Comparison of ENCODE assay signal across 4 fruit fly cellular contexts in genomic region chr3L:15826985-15827635, dm6.
TF ChIP-seq lines count a peak whose summit lies in the region.

No protein-coding gene starts in this region.

TF ChIP-seq in whole organism, adult, 20 proteins besides CTCF, POLR2A, EP300 and RAD21 (continued from another document):
- TF ChIP-seq Clk (GFP tag; optimal IDR thresholded peaks at IDR 0.05; lab: Kevin White, UChicago) (peak; percentile 18), CG7045 (GFP tag; optimal IDR thresholded peaks at IDR 0.05; lab: Kevin White, UChicago) (peak; percentile 88)

TF ChIP-seq in whole organism, embryonic, 481 proteins besides CTCF, POLR2A, EP300 and RAD21 (continued from another document and continues in another):
- TF ChIP-seq Hr3 (GFP tag; optimal IDR thresholded peaks at IDR 0.05; lab: Kevin White, UChicago) = peak; percentile 62
- TF ChIP-seq schlank (tag; optimal IDR thresholded peaks at IDR 0.05; lab: Kevin White, UChicago) = peak; percentile 43
- TF ChIP-seq CG2889 (GFP tag; IDR thresholded peaks at IDR 0.05; lab: Robert Waterston, UW) = no peak
- TF ChIP-seq Six4 (GFP tag; optimal IDR thresholded peaks at IDR 0.05; lab: Kevin White, UChicago) = peak; percentile 41
- TF ChIP-seq sens-2 (GFP tag; IDR thresholded peaks at IDR 0.05; lab: Robert Waterston, UW) = no peak
- no peak for TF ChIP-seq sima (GFP tag; optimal IDR thresholded peaks at IDR 0.05; lab: Kevin White, UChicago)
- TF ChIP-seq fd96Cb (tag; optimal IDR thresholded peaks at IDR 0.05; lab: Kevin White, UChicago) = peak; percentile 72
- no peak for TF ChIP-seq CG3995 (GFP tag; optimal IDR thresholded peaks at IDR 0.05; lab: Kevin White, UChicago)
- TF ChIP-seq zen2 (GFP tag; IDR thresholded peaks at IDR 0.05; lab: Robert Waterston, UW; ENCODE audit: partially characterized antibody) = no peak; the same call in 2 of the 3 replicates
- peak; percentile 30; the same call in 1 of the 3 replicates for TF ChIP-seq zfh1 (GFP tag; IDR thresholded peaks at IDR 0.05; lab: Robert Waterston, UW)
- peak; percentile 61 for TF ChIP-seq Usf (GFP tag; optimal IDR thresholded peaks at IDR 0.05; lab: Kevin White, UChicago)
- 0 out of 2 replicates have a peak, but pooled peaks have one; percentile 24 for TF ChIP-seq danr (GFP tag; IDR thresholded peaks at IDR 0.05; lab: Robert Waterston, UW)
- TF ChIP-seq al (GFP tag; IDR thresholded peaks at IDR 0.05; lab: Robert Waterston, UW) = peak; percentile 43; the same call in 1 of the 2 replicates
- TF ChIP-seq Gug (GFP tag; IDR thresholded peaks at IDR 0.05; lab: Robert Waterston, UW) = peak; percentile 57; the same call in 2 of the 4 replicates
- TF ChIP-seq CG18011 (GFP tag; optimal IDR thresholded peaks at IDR 0.05; lab: Kevin White, UChicago) = peak; percentile 60
- peak; percentile 34 for TF ChIP-seq mirr (GFP tag; optimal IDR thresholded peaks at IDR 0.05; lab: Kevin White, UChicago)
- TF ChIP-seq tx (GFP tag; optimal IDR thresholded peaks at IDR 0.05; lab: Kevin White, UChicago) = peak; percentile 49
- TF ChIP-seq ems (GFP tag; optimal IDR thresholded peaks at IDR 0.05; lab: Kevin White, UChicago) = peak; percentile 45
- TF ChIP-seq shn (GFP tag; optimal IDR thresholded peaks at IDR 0.05; lab: Kevin White, UChicago) = peak; percentile 49
- TF ChIP-seq zfh2 (GFP tag; optimal IDR thresholded peaks at IDR 0.05; lab: Kevin White, UChicago) = peak; percentile 69
- TF ChIP-seq nerfin-2 (GFP tag; IDR thresholded peaks at IDR 0.05; lab: Robert Waterston, UW; ENCODE audit: partially characterized antibody) = 0 out of 2 replicates have a peak, but pooled peaks have one; percentile 3
- TF ChIP-seq Drgx (GFP tag; IDR thresholded peaks at IDR 0.05; lab: Robert Waterston, UW) = peak; percentile 82
- no peak for TF ChIP-seq CG14860 (GFP tag; IDR thresholded peaks at IDR 0.05; lab: Robert Waterston, UW; ENCODE audit: partially characterized antibody)
- TF ChIP-seq CG10462 (GFP tag; optimal IDR thresholded peaks at IDR 0.05; lab: Kevin White, UChicago) = no peak
- TF ChIP-seq bigmax (GFP tag; optimal IDR thresholded peaks at IDR 0.05; lab: Kevin White, UChicago) = no peak
- peak; percentile 1 for TF ChIP-seq trh (GFP tag; optimal IDR thresholded peaks at IDR 0.05; lab: Kevin White, UChicago)
- peak; percentile 25 for TF ChIP-seq CG15479 (GFP tag; optimal IDR thresholded peaks at IDR 0.05; lab: Kevin White, UChicago)
- peak; percentile 87 for TF ChIP-seq sug (tag; optimal IDR thresholded peaks at IDR 0.05; lab: Kevin White, UChicago)
- TF ChIP-seq Fer2 (tag; optimal IDR thresholded peaks at IDR 0.05; lab: Kevin White, UChicago) = peak; percentile 84
- peak; percentile 38; the same call in 1 of the 2 replicates for TF ChIP-seq toy (GFP tag; IDR thresholded peaks at IDR 0.05; lab: Robert Waterston, UW)
- peak; percentile 84 for TF ChIP-seq odd (GFP tag; optimal IDR thresholded peaks at IDR 0.05; lab: Kevin White, UChicago)
- no peak; the same call in 1 of the 2 replicates for TF ChIP-seq rib (GFP tag; IDR thresholded peaks at IDR 0.05; lab: Robert Waterston, UW)
- peak; percentile 63 for TF ChIP-seq CG8388 (GFP tag; optimal IDR thresholded peaks at IDR 0.05; lab: Kevin White, UChicago)
- peak; percentile 55 for TF ChIP-seq kah (GFP tag; optimal IDR thresholded peaks at IDR 0.05; lab: Kevin White, UChicago)
- TF ChIP-seq CG6254 (GFP tag; optimal IDR thresholded peaks at IDR 0.05; lab: Kevin White, UChicago) = peak; percentile 18
- peak; percentile 6 for TF ChIP-seq NK7.1 (GFP tag; optimal IDR thresholded peaks at IDR 0.05; lab: Kevin White, UChicago)
- TF ChIP-seq fd3F (GFP tag; optimal IDR thresholded peaks at IDR 0.05; lab: Kevin White, UChicago) = peak; percentile 81
- no peak for TF ChIP-seq fd102C (GFP tag; optimal IDR thresholded peaks at IDR 0.05; lab: Kevin White, UChicago)
- TF ChIP-seq Bdp1 (GFP tag; optimal IDR thresholded peaks at IDR 0.05; lab: Kevin White, UChicago) = no peak
- no peak for TF ChIP-seq CG11560 (tag; IDR thresholded peaks at IDR 0.05; lab: Robert Waterston, UW)
- TF ChIP-seq CG32767 (GFP tag; IDR thresholded peaks at IDR 0.05; lab: Robert Waterston, UW) = peak; percentile 15; the same call in 1 of the 2 replicates

TF ChIP-seq in whole organism, prepupa, 60 proteins besides CTCF, POLR2A, EP300 and RAD21 (continued from another document):
- TF ChIP-seq CG3032 (tag; optimal IDR thresholded peaks at IDR 0.05; lab: Kevin White, UChicago) = peak; percentile 90
- TF ChIP-seq CG8632 (GFP tag; optimal IDR thresholded peaks at IDR 0.05; lab: Kevin White, UChicago) = peak; percentile 90
- peak; percentile 79 for TF ChIP-seq cyc (GFP tag; optimal IDR thresholded peaks at IDR 0.05; lab: Kevin White, UChicago)
- no peak for TF ChIP-seq Hr38 (GFP tag; optimal IDR thresholded peaks at IDR 0.05; lab: Kevin White, UChicago)
- TF ChIP-seq Sox14 (GFP tag; optimal IDR thresholded peaks at IDR 0.05; lab: Kevin White, UChicago) = peak; percentile 88
- peak; percentile 78 for TF ChIP-seq Eip93F (GFP tag; optimal IDR thresholded peaks at IDR 0.05; lab: Kevin White, UChicago)
- peak; percentile 58; the same call in 1 of the 2 replicates for TF ChIP-seq CG11294 (GFP tag; IDR thresholded peaks at IDR 0.05; lab: Robert Waterston, UW)
- peak; percentile 85 for TF ChIP-seq Blimp-1 (GFP tag; optimal IDR thresholded peaks at IDR 0.05; lab: Kevin White, UChicago)
- TF ChIP-seq dac (GFP tag; optimal IDR thresholded peaks at IDR 0.05; lab: Kevin White, UChicago) = no peak
- peak in 1 of 2 experiments; percentile 94 for TF ChIP-seq ss (GFP tag; optimal IDR thresholded peaks at IDR 0.05; lab: Kevin White, UChicago)
- TF ChIP-seq Lpt (GFP tag; optimal IDR thresholded peaks at IDR 0.05; lab: Kevin White, UChicago) = peak; percentile 75
- peak; percentile 86 for TF ChIP-seq lz (GFP tag; optimal IDR thresholded peaks at IDR 0.05; lab: Kevin White, UChicago)
- peak; percentile 84 for TF ChIP-seq pdm3 (GFP tag; optimal IDR thresholded peaks at IDR 0.05; lab: Kevin White, UChicago)
- peak; percentile 86 for TF ChIP-seq Smox (GFP tag; optimal IDR thresholded peaks at IDR 0.05; lab: Kevin White, UChicago)
- TF ChIP-seq Hr39 (GFP tag; optimal IDR thresholded peaks at IDR 0.05; lab: Kevin White, UChicago) = peak; percentile 84
- peak; percentile 93 for TF ChIP-seq esn (GFP tag; optimal IDR thresholded peaks at IDR 0.05; lab: Kevin White, UChicago)
- peak; percentile 70 for TF ChIP-seq CG11902 (GFP tag; optimal IDR thresholded peaks at IDR 0.05; lab: Kevin White, UChicago)
- peak; percentile 81 for TF ChIP-seq CG31627 (GFP tag; optimal IDR thresholded peaks at IDR 0.05; lab: Kevin White, UChicago)
- TF ChIP-seq Hr4 (GFP tag; optimal IDR thresholded peaks at IDR 0.05; lab: Kevin White, UChicago) = peak; percentile 89
- peak; percentile 91 for TF ChIP-seq CG34406 (GFP tag; optimal IDR thresholded peaks at IDR 0.05; lab: Kevin White, UChicago)
- peak; percentile 88 for TF ChIP-seq Met (GFP tag; optimal IDR thresholded peaks at IDR 0.05; lab: Kevin White, UChicago)
- peak; percentile 90 for TF ChIP-seq acj6 (GFP tag; optimal IDR thresholded peaks at IDR 0.05; lab: Kevin White, UChicago)
- peak; percentile 91 for TF ChIP-seq CG3919 (GFP tag; optimal IDR thresholded peaks at IDR 0.05; lab: Kevin White, UChicago)
- TF ChIP-seq Gug (GFP tag; IDR thresholded peaks at IDR 0.05; lab: Robert Waterston, UW) = peak; percentile 57
- TF ChIP-seq Ets96B (tag; optimal IDR thresholded peaks at IDR 0.05; lab: Kevin White, UChicago) = peak; percentile 86
- peak; percentile 90 for TF ChIP-seq CG11762 (GFP tag; optimal IDR thresholded peaks at IDR 0.05; lab: Kevin White, UChicago; ENCODE audit: insufficient read depth)
- peak; percentile 84 for TF ChIP-seq Sox102F (GFP tag; optimal IDR thresholded peaks at IDR 0.05; lab: Kevin White, UChicago)
- peak; percentile 86 for TF ChIP-seq CG8319 (GFP tag; optimal IDR thresholded peaks at IDR 0.05; lab: Kevin White, UChicago)
- peak; percentile 78 for TF ChIP-seq CG1621 (tag; optimal IDR thresholded peaks at IDR 0.05; lab: Kevin White, UChicago)
- TF ChIP-seq net (GFP tag; optimal IDR thresholded peaks at IDR 0.05; lab: Kevin White, UChicago) = peak; percentile 89
- peak; percentile 68 for TF ChIP-seq fkh (GFP tag; optimal IDR thresholded peaks at IDR 0.05; lab: Kevin White, UChicago)
- peak; percentile 92 for TF ChIP-seq CG6854 (GFP tag; optimal IDR thresholded peaks at IDR 0.05; lab: Kevin White, UChicago)
- TF ChIP-seq Sox15 (GFP tag; optimal IDR thresholded peaks at IDR 0.05; lab: Kevin White, UChicago) = peak; percentile 78
- TF ChIP-seq salr (GFP tag; optimal IDR thresholded peaks at IDR 0.05; lab: Kevin White, UChicago) = peak in 1 of 2 experiments; percentile 41
- peak; percentile 78 for TF ChIP-seq fd59A (GFP tag; optimal IDR thresholded peaks at IDR 0.05; lab: Kevin White, UChicago)
- TF ChIP-seq OdsH (GFP tag; optimal IDR thresholded peaks at IDR 0.05; lab: Kevin White, UChicago) = peak; percentile 90
- TF ChIP-seq CG6792 (GFP tag; optimal IDR thresholded peaks at IDR 0.05; lab: Kevin White, UChicago) = peak; percentile 89
- peak; percentile 75 for TF ChIP-seq vri (GFP tag; optimal IDR thresholded peaks at IDR 0.05; lab: Kevin White, UChicago)
- peak; percentile 94 for TF ChIP-seq CG6808 (GFP tag; optimal IDR thresholded peaks at IDR 0.05; lab: Kevin White, UChicago)
- no peak; the same call in 2 of the 3 replicates for TF ChIP-seq eg (GFP tag; IDR thresholded peaks at IDR 0.05; lab: Robert Waterston, UW)
- TF ChIP-seq Eip78C (GFP tag; lab: Kevin White, UChicago) = peak; percentile 95
TF ChIP-seq in whole organism, prepupa: peak in this region for 53.

TF ChIP-seq in whole organism, wandering third instar larva, 38 proteins besides CTCF, POLR2A, EP300 and RAD21 (continued from another document):
- TF ChIP-seq dl (GFP tag; optimal IDR thresholded peaks at IDR 0.05; lab: Kevin White, UChicago; ENCODE audit: insufficient read depth in 1 of 2, partially characterized antibody in 2 of 2) = no peak
- no peak for TF ChIP-seq CG32264 (GFP tag; optimal IDR thresholded peaks at IDR 0.05; lab: Kevin White, UChicago)
- TF ChIP-seq sv (GFP tag; optimal IDR thresholded peaks at IDR 0.05; lab: Kevin White, UChicago) = peak; percentile 40
- TF ChIP-seq br (GFP tag; optimal IDR thresholded peaks at IDR 0.05; lab: Kevin White, UChicago) = peak; percentile 63
- TF ChIP-seq Hr83 (GFP tag; optimal IDR thresholded peaks at IDR 0.05; lab: Kevin White, UChicago; ENCODE audit: poor library complexity, severe bottlenecking) = no peak
- peak; percentile 72 for TF ChIP-seq CG9705 (GFP tag; optimal IDR thresholded peaks at IDR 0.05; lab: Kevin White, UChicago)
- TF ChIP-seq brk (GFP tag; optimal IDR thresholded peaks at IDR 0.05; lab: Kevin White, UChicago) = peak; percentile 57
- TF ChIP-seq fru (GFP tag; optimal IDR thresholded peaks at IDR 0.05; lab: Kevin White, UChicago) = peak; percentile 85
- TF ChIP-seq GATAd (GFP tag; optimal IDR thresholded peaks at IDR 0.05; lab: Kevin White, UChicago) = no peak
